Fruit fly (Drosophila melanogaster): Measurements from ENCODE around the gene APC4.
A peak's percentile ranks its signal among the peaks of the same experiment; 100 is the strongest.

APC4 gene

dm6 chrX:9093062-9093461 is 10.3 kb downstream of the APC4 start:
- TF ChIP-seq EcR (GFP tag; optimal IDR thresholded peaks at IDR 0.05) (no peak), CG13204 (GFP tag; optimal IDR thresholded peaks at IDR 0.05) (no peak), gl (tag; optimal IDR thresholded peaks at IDR 0.05) (no peak), Ets98B (GFP tag; IDR thresholded peaks at IDR 0.05) (no peak), CG8159 (tag; optimal IDR thresholded peaks at IDR 0.05) (no peak), CG4496 (GFP tag; IDR thresholded peaks at IDR 0.05) (no peak), CG8301 (tag; optimal IDR thresholded peaks at IDR 0.05) (no peak), CG10348 (GFP tag; IDR thresholded peaks at IDR 0.05) (no peak), CG34367 (tag; optimal IDR thresholded peaks at IDR 0.05) (no peak), Snoo (tag; optimal IDR thresholded peaks at IDR 0.05) (no peak), CG17806 (tag; optimal IDR thresholded peaks at IDR 0.05) (no peak), CG9948 (tag; optimal IDR thresholded peaks at IDR 0.05) (no peak), Pif1A (GFP tag; optimal IDR thresholded peaks at IDR 0.05) (no peak), CG15710 (tag; optimal IDR thresholded peaks at IDR 0.05) (no peak), fd96Ca (GFP tag; IDR thresholded peaks at IDR 0.05) (no peak)

- no peak for TF ChIP-seq CG17806 (tag; optimal IDR thresholded peaks at IDR 0.05)
- TF ChIP-seq D1 (tag; optimal IDR thresholded peaks at IDR 0.05), result no peak
- no peak for TF ChIP-seq EcR (GFP tag; optimal IDR thresholded peaks at IDR 0.05)
- no peak for TF ChIP-seq Pif1B (GFP tag; optimal IDR thresholded peaks at IDR 0.05)
These were observed 11.2 kb downstream of the APC4 start for dm6 chrX:9093912-9094311.

dm6 chrX:9102125-9102524 is 19.4 kb downstream of the APC4 start:
- TF ChIP-seq CG12605 (GFP tag; IDR thresholded peaks at IDR 0.05) (no peak), CG34367 (tag; optimal IDR thresholded peaks at IDR 0.05) (no peak), CG17806 (tag; optimal IDR thresholded peaks at IDR 0.05) (no peak), rn (GFP tag; IDR thresholded peaks at IDR 0.05) (no peak), gl (tag; optimal IDR thresholded peaks at IDR 0.05) (no peak), CG10348 (GFP tag; IDR thresholded peaks at IDR 0.05) (no peak), Ets98B (GFP tag; IDR thresholded peaks at IDR 0.05) (no peak), EcR (GFP tag; optimal IDR thresholded peaks at IDR 0.05) (no peak), CG13204 (GFP tag; optimal IDR thresholded peaks at IDR 0.05) (no peak), fd96Ca (GFP tag; IDR thresholded peaks at IDR 0.05) (no peak), Snoo (tag; optimal IDR thresholded peaks at IDR 0.05) (no peak), Pif1A (GFP tag; optimal IDR thresholded peaks at IDR 0.05) (no peak), CG14655 (GFP tag; optimal IDR thresholded peaks at IDR 0.05) (no peak), CG4496 (GFP tag; IDR thresholded peaks at IDR 0.05) (no peak)

DNA sequence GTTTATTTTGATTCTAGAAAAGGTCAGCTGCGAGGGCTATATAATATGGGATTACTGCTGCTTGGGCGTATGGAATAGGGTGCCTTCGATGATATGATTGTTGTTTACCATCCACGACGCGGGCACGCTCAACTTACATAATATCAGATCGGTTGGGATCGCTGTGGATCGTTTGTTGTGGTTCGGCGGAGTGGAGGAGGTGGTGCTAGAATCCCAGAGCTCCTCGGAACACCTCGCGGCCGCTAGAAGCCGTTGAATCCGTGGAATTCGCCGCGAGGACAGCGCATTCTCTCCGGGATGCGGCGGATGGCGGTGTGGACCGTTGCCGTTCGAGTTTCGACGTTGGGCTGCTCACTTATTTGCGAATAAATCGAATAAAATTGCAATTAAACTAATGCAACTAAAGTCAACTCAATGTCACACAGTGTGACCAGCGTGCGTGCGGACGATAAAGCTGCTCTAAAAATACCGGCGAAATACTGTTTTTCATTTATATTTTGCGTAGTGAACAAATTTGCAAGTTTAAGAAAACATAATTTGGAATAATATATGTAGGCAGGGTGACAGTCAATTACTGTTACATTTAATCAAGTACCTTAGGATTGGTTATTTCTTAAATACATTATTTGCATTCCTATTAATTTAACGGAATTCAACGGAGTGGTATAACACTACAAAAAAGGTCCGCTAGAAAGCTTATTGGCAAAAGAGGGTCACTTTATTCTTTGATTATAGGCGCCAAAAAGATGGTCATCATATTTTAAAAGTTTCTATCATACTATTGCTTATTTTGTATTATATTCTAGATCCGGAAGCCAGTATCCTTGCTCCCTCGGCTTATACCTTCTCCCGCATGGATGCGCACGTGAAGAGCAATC is 20.8 kb downstream of the APC4 start, which contains the start of gene CG7766:
CG7766 (minus strand) TSS at position 432 of the 878 bp plus-strand sequence.
- TF ChIP-seq CG10348 (GFP tag; IDR thresholded peaks at IDR 0.05) (no peak), CG32121 (GFP tag; IDR thresholded peaks at IDR 0.05) (no peak), CG13204 (GFP tag; optimal IDR thresholded peaks at IDR 0.05) (no peak), gl (tag; optimal IDR thresholded peaks at IDR 0.05) (no peak), CG14655 (GFP tag; optimal IDR thresholded peaks at IDR 0.05) (no peak), CG8301 (tag; optimal IDR thresholded peaks at IDR 0.05) (no peak), CG8159 (tag; optimal IDR thresholded peaks at IDR 0.05) (no peak), CG15710 (tag; optimal IDR thresholded peaks at IDR 0.05) (no peak), CG9948 (tag; optimal IDR thresholded peaks at IDR 0.05) (no peak), Pif1B (GFP tag; optimal IDR thresholded peaks at IDR 0.05) (no peak), Snoo (tag; optimal IDR thresholded peaks at IDR 0.05) (no peak), CG4496 (GFP tag; IDR thresholded peaks at IDR 0.05) (no peak)

dm6 chrX:9106212-9106774 is 23.6 kb downstream of the APC4 start, which contains the start of gene Bx42:
TSS of gene Bx42 (minus strand) at chrX:9106604.
- TF ChIP-seq CG17806 (tag; optimal IDR thresholded peaks at IDR 0.05) (no peak), CG4496 (GFP tag; IDR thresholded peaks at IDR 0.05) (peak; percentile 28; the same call in 1 of the 3 replicates)

DNA sequence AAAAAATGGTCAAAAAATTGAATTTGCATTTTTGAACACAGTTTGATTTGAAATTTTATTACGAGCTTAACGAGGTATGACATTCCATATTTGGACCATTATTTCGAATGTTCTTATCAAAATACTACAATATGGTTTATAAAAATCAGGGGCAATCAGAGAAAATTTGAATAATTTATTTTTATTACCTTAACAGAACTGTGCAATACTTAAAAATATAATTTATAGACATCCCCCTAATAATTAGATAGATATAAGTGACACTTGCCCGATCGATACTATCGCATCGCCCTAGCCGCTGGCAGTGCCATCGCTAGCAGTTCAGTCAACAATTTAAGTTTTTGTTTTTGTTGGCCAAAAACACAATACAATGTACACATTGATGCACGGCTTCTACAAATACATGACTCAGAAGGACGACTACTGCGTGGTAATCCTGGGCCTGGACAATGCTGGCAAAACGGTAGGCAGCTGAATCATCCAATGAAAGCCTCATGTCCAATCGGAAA is 24.1 kb downstream of the APC4 start, which contains the start of gene Arfrp1:
Arfrp1 (plus strand) TSS at position 295 of the 509 bp plus-strand sequence.
- TF ChIP-seq Ets98B (GFP tag; IDR thresholded peaks at IDR 0.05) (0 out of 2 replicates have a peak, but pooled peaks have one; percentile 5), fd96Ca (GFP tag; IDR thresholded peaks at IDR 0.05) (0 out of 3 replicates have a peak, but pooled peaks have one; percentile 24), Pif1A (GFP tag; optimal IDR thresholded peaks at IDR 0.05) (no peak), CG9948 (tag; optimal IDR thresholded peaks at IDR 0.05) (peak; percentile 0), CG17806 (tag; optimal IDR thresholded peaks at IDR 0.05) (no peak), CG4496 (GFP tag; IDR thresholded peaks at IDR 0.05) (peak; percentile 6; the same call in 1 of the 3 replicates)
